Worm (Caenorhabditis elegans) whole organism, L3 larva: Measurements from ENCODE around the gene Y39E4B.6.

Experiments
- ceh-16 ChIP-seq: sonication (generic microtip); optimal IDR thresholded peaks from 2 replicates; lab custom pipeline; 2017; ENCODE audit warnings: missing biosample characterization, missing genetic modification characterization
- ceh-82 ChIP-seq: fragments of 150-350 bp; optimal IDR thresholded peaks from 2 replicates; lab custom pipeline; 2014; ENCODE audit warnings: missing biosample characterization, missing genetic modification characterization
- daf-12 ChIP-seq: fragments of 150-350 bp; optimal IDR thresholded peaks from 2 replicates; lab custom pipeline; 2014; ENCODE audit warnings: missing biosample characterization, missing genetic modification reagents, missing genetic modification characterization
- egl-27 ChIP-seq: sonication (generic microtip); optimal IDR thresholded peaks from 4 replicates; lab custom pipeline; 2017; ENCODE audit warnings: missing biosample characterization, missing genetic modification reagents, missing genetic modification characterization
- elt-1 ChIP-seq: fragments of 150-350 bp; optimal IDR thresholded peaks from 2 replicates; lab custom pipeline; 2014; ENCODE audit warnings: missing biosample characterization, missing genetic modification characterization
- elt-2 ChIP-seq: sonication (generic microtip); optimal IDR thresholded peaks from 2 replicates; lab custom pipeline; 2016; ENCODE audit warnings: missing genetic modification reagents, mild to moderate bottlenecking, missing genetic modification characterization, missing compliant biosample characterization
- elt-3 ChIP-seq, 3 experiments: fragments of 150-350 bp in 1 of 3; sonication (generic microtip) in 2 of 3; optimal IDR thresholded peaks; 2 replicates in 2 of 3; 4 replicates in 1 of 3; lab custom pipeline; 2014 to 2017; ENCODE audit warnings: missing biosample characterization in 3 of 3, missing genetic modification characterization in 3 of 3
- eor-1 ChIP-seq, 2 experiments: fragments of 150-350 bp; optimal IDR thresholded peaks; 2 replicates each; lab custom pipeline; 2014 to 2018; ENCODE audit warnings: missing biosample characterization in 2 of 2, missing genetic modification characterization in 2 of 2
- fkh-2 ChIP-seq: fragments of 150-350 bp; optimal IDR thresholded peaks from 2 replicates; lab custom pipeline; 2014; ENCODE audit warnings: missing biosample characterization, missing genetic modification reagents, missing genetic modification characterization
- fos-1 ChIP-seq: fragments of 150-350 bp; optimal IDR thresholded peaks from 2 replicates; lab custom pipeline; 2014; ENCODE audit warnings: missing biosample characterization, missing genetic modification characterization
- jun-1 ChIP-seq: fragments of 150-350 bp; optimal IDR thresholded peaks from 2 replicates; lab custom pipeline; 2014; ENCODE audit warnings: missing biosample characterization, missing genetic modification reagents, missing genetic modification characterization
- lin-39 ChIP-seq: fragments of 150-350 bp; optimal IDR thresholded peaks from 2 replicates; lab custom pipeline; 2018; ENCODE audit warnings: missing biosample characterization, missing genetic modification reagents, missing genetic modification characterization
- lsy-12 ChIP-seq: sonication (generic microtip); optimal IDR thresholded peaks from 2 replicates; lab custom pipeline; 2016; ENCODE audit warnings: mild to moderate bottlenecking, missing genetic modification characterization, missing compliant biosample characterization
- mml-1 ChIP-seq: fragments of 150-350 bp; sonication (generic microtip); optimal IDR thresholded peaks from 3 replicates; lab custom pipeline; 2014; ENCODE audit warnings: missing biosample characterization, missing genetic modification characterization
- nfya-1 ChIP-seq: sonication (generic microtip); optimal IDR thresholded peaks from 2 replicates; lab custom pipeline; 2017; ENCODE audit warnings: missing genetic modification characterization, mild to moderate bottlenecking, missing compliant biosample characterization, antibody characterized with exemption, moderate library complexity; ENCODE audit not compliant: insufficient read depth
- nhr-12 ChIP-seq: fragments of 150-350 bp; optimal IDR thresholded peaks from 2 replicates; lab custom pipeline; 2014; ENCODE audit warnings: missing biosample characterization, missing genetic modification characterization
- nhr-237 ChIP-seq: fragments of 150-350 bp; optimal IDR thresholded peaks from 2 replicates; lab custom pipeline; 2014; ENCODE audit warnings: missing biosample characterization, missing genetic modification characterization
- nhr-28 ChIP-seq: fragments of 150-350 bp; optimal IDR thresholded peaks from 2 replicates; lab custom pipeline; 2014; ENCODE audit warnings: missing biosample characterization, missing genetic modification characterization
- nhr-43 ChIP-seq: sonication (generic microtip); optimal IDR thresholded peaks from 2 replicates; lab custom pipeline; 2016; ENCODE audit warnings: mild to moderate bottlenecking, missing genetic modification characterization, missing compliant biosample characterization; ENCODE audit not compliant: poor library complexity, severe bottlenecking
- nhr-67 ChIP-seq: fragments of 150-350 bp; optimal IDR thresholded peaks from 2 replicates; lab custom pipeline; 2014; ENCODE audit warnings: missing biosample characterization, missing genetic modification characterization
- nhr-76 ChIP-seq: fragments of 150-350 bp; sonication (generic microtip); optimal IDR thresholded peaks from 5 replicates; lab custom pipeline; 2014; ENCODE audit warnings: missing biosample characterization, missing genetic modification characterization
- nhr-77 ChIP-seq: fragments of 150-350 bp; optimal IDR thresholded peaks from 2 replicates; lab custom pipeline; 2014; ENCODE audit warnings: missing biosample characterization, missing genetic modification characterization
- pha-4 ChIP-seq: fragments of 150-350 bp; optimal IDR thresholded peaks from 2 replicates; lab custom pipeline; 2014; ENCODE audit warnings: missing biosample characterization, missing genetic modification reagents, missing genetic modification characterization
- pqm-1 ChIP-seq: fragments of 150-350 bp; optimal IDR thresholded peaks from 2 replicates; lab custom pipeline; 2017; ENCODE audit warnings: missing biosample characterization, missing genetic modification characterization, inconsistent platforms
- sea-2 ChIP-seq: fragments of 150-350 bp; sonication (generic microtip); optimal IDR thresholded peaks from 4 replicates; lab custom pipeline; 2014; ENCODE audit warnings: missing biosample characterization, missing genetic modification reagents, missing genetic modification characterization
- skn-1 ChIP-seq: fragments of 150-350 bp; optimal IDR thresholded peaks from 2 replicates; lab custom pipeline; 2014; ENCODE audit warnings: missing biosample characterization, missing genetic modification characterization
- snpc-4 ChIP-seq: fragments of 150-350 bp; optimal IDR thresholded peaks from 2 replicates; lab custom pipeline; 2014; ENCODE audit warnings: missing biosample characterization, missing genetic modification characterization
- tbx-2 ChIP-seq: sonication (generic microtip); optimal IDR thresholded peaks from 2 replicates; lab custom pipeline; 2016; ENCODE audit warnings: mild to moderate bottlenecking, missing genetic modification characterization, missing compliant biosample characterization
- unc-62 ChIP-seq: fragments of 150-350 bp; sonication (generic microtip); optimal IDR thresholded peaks from 4 replicates; lab custom pipeline; 2014; ENCODE audit warnings: missing biosample characterization, missing genetic modification reagents, missing genetic modification characterization
- zag-1 ChIP-seq: fragments of 150-350 bp; optimal IDR thresholded peaks from 2 replicates; lab custom pipeline; 2014; ENCODE audit warnings: missing biosample characterization, missing genetic modification characterization
- ztf-11 ChIP-seq: fragments of 150-350 bp; optimal IDR thresholded peaks from 2 replicates; lab custom pipeline; 2014; ENCODE audit warnings: missing biosample characterization, missing genetic modification characterization

Y39E4B.6 gene

ce11 chrIII:13024281-13024680, 46.3 kb upstream of the Y39E4B.6 start, which contains the start of gene cyp-13A12:
cyp-13A12 (plus strand) TSS chrIII:13024547.
- TF ChIP-seq pqm-1 (peak; percentile 59), nhr-67 (tag; lab: Kevin White, UChicago) (no peak), lsy-12 (tag; lab: Kevin White, UChicago) (no peak), nhr-43 (tag; lab: Kevin White, UChicago) (no peak), nhr-76 (tag; lab: Kevin White, UChicago) (no peak), nfya-1 (tag; lab: Kevin White, UChicago) (no peak), snpc-4 (tag; lab: Kevin White, UChicago) (no peak), mml-1 (tag; lab: Kevin White, UChicago) (no peak), skn-1 (tag; lab: Kevin White, UChicago) (no peak), pha-4 (tag; lab: Kevin White, UChicago) (peak; percentile 7), elt-2 (peak; percentile 46), ceh-16 (tag; lab: Kevin White, UChicago) (no peak)

- no peak for TF ChIP-seq nhr-237 (tag; lab: Kevin White, UChicago)
- TF ChIP-seq jun-1, result no peak
- TF ChIP-seq nfya-1 (tag; lab: Kevin White, UChicago), result no peak
- TF ChIP-seq egl-27 (tag; lab: Kevin White, UChicago), result no peak
- TF ChIP-seq snpc-4 (tag; lab: Kevin White, UChicago), result no peak
- TF ChIP-seq pqm-1, result no peak
- no peak for TF ChIP-seq fkh-2 (tag; lab: Kevin White, UChicago)
- no peak for TF ChIP-seq elt-2
- no peak for TF ChIP-seq elt-1 (tag; lab: Kevin White, UChicago)
- no peak for TF ChIP-seq ceh-16 (tag; lab: Kevin White, UChicago)
- TF ChIP-seq ceh-82, result no peak
Observed at ce11 chrIII:13027949-13028348, 42.6 kb upstream of the Y39E4B.6 start.

- TF ChIP-seq eor-1 (tag; optimal IDR thresholded peaks at IDR 0.05; lab: Kevin White, UChicago), result no peak
- TF ChIP-seq daf-12 (tag; lab: Kevin White, UChicago), result no peak
- no peak for TF ChIP-seq nhr-28 (tag; lab: Kevin White, UChicago)
- TF ChIP-seq lsy-12 (tag; lab: Kevin White, UChicago), result no peak
- no peak for TF ChIP-seq nhr-12 (tag; lab: Kevin White, UChicago)
- TF ChIP-seq, all 47 proteins: peak for 0
Observed at ce11 chrIII:13029608-13030007, 40.9 kb upstream of the Y39E4B.6 start, which contains the start of gene F14F7.4. F14F7.4 (minus strand) TSS chrIII:13029708.

- TF ChIP-seq tbx-2, result no peak
- TF ChIP-seq nhr-67 (tag; lab: Kevin White, UChicago), result no peak
- TF ChIP-seq ceh-16 (tag; lab: Kevin White, UChicago), result no peak
- no peak for TF ChIP-seq sea-2 (GFP tag; lab: Kevin White, UChicago)
- TF ChIP-seq ztf-11, result no peak
- TF ChIP-seq lin-39, result no peak
- TF ChIP-seq snpc-4 (tag; lab: Kevin White, UChicago), result no peak
- TF ChIP-seq nhr-76 (tag; lab: Kevin White, UChicago), result no peak
- TF ChIP-seq, all 47 proteins: peak for 0
Observed at ce11 chrIII:13030551-13030950, 40.0 kb upstream of the Y39E4B.6 start, which contains the start of gene F14F7.7. F14F7.7 (plus strand) TSS chrIII:13030904.

- no peak for TF ChIP-seq nhr-77 (tag; lab: Kevin White, UChicago)
- TF ChIP-seq sea-2 (GFP tag; lab: Kevin White, UChicago), result no peak
- TF ChIP-seq elt-3 (tag; optimal IDR thresholded peaks at IDR 0.05; lab: Kevin White, UChicago), result no peak
- TF ChIP-seq elt-1 (tag; lab: Kevin White, UChicago), result no peak
- no peak for TF ChIP-seq fos-1 (tag; lab: Kevin White, UChicago)
- no peak for TF ChIP-seq unc-62 (GFP tag; lab: Kevin White, UChicago)
- TF ChIP-seq zag-1 (tag; lab: Kevin White, UChicago), result no peak
Observed at ce11 chrIII:13031701-13032100, 38.9 kb upstream of the Y39E4B.6 start, which contains the start of gene F14F7.5. F14F7.5 (plus strand) TSS chrIII:13032001.
